Worm (Caenorhabditis elegans) whole organism, L4 larva: ENCODE data around the gene acox-1.5.

Source experiments
- F26F4.8 ChIP-seq: fragments of 200-800 bp; sonication (Bioruptor generic); conservative IDR thresholded peaks from 2 replicates; pipeline ENCODE4 v1.3.6; 2022; ENCODE audit warnings: missing genetic modification characterization, missing compliant biosample characterization
- F37D6.2 ChIP-seq: sonication (generic microtip); optimal IDR thresholded peaks from 2 replicates; lab custom pipeline; 2016; ENCODE audit warnings: mild to moderate bottlenecking, missing genetic modification characterization, missing compliant biosample characterization
- F44E2.7 ChIP-seq: fragments of 200-800 bp; sonication (Bioruptor generic); IDR thresholded peaks from 2 replicates; pipeline ENCODE4 v2.1.2; 2022; ENCODE audit warnings: missing genetic modification characterization, missing compliant biosample characterization
- Y105C5A.15 ChIP-seq: fragments of 200-800 bp; sonication (Bioruptor generic); IDR thresholded peaks from 2 replicates; pipeline ENCODE4 v1.3.6; 2022; ENCODE audit warnings: missing genetic modification characterization, missing compliant biosample characterization
- Y5F2A.4 ChIP-seq: fragments of 200-800 bp; sonication (Bioruptor generic); optimal IDR thresholded peaks from 2 replicates; lab custom pipeline; 2018; ENCODE audit warnings: mild to moderate bottlenecking, missing genetic modification characterization, missing compliant biosample characterization
- ZK546.5 ChIP-seq, 2 experiments: sonication (generic microtip); optimal IDR thresholded peaks; 2 replicates each; lab custom pipeline; 2017; ENCODE audit warnings: missing biosample characterization in 2 of 2, missing genetic modification characterization in 2 of 2
- aha-1 ChIP-seq: fragments of 150-350 bp; peaks from one replicate; lab custom pipeline; 2014; ENCODE audit warnings: missing biosample characterization, missing genetic modification characterization
- aly-2 ChIP-seq: sonication (generic microtip); optimal IDR thresholded peaks from 2 replicates; lab custom pipeline; 2018; ENCODE audit warnings: missing biosample characterization, missing genetic modification characterization
- ceh-28 ChIP-seq: fragments of 150-350 bp; optimal IDR thresholded peaks from 2 replicates; lab custom pipeline; 2014; ENCODE audit warnings: missing biosample characterization, missing genetic modification reagents, missing genetic modification characterization
- ceh-62 ChIP-seq: sonication (generic microtip); optimal IDR thresholded peaks from 2 replicates; lab custom pipeline; 2017; ENCODE audit warnings: missing biosample characterization, missing genetic modification characterization
- ces-1 ChIP-seq: fragments of 150-350 bp; sonication (generic microtip); optimal IDR thresholded peaks from 4 replicates; lab custom pipeline; 2014; ENCODE audit warnings: missing biosample characterization, missing genetic modification reagents, missing genetic modification characterization
- cey-2 ChIP-seq: sonication (generic microtip); optimal IDR thresholded peaks from 3 replicates; lab custom pipeline; 2017; ENCODE audit warnings: missing genetic modification characterization, mild to moderate bottlenecking, missing compliant biosample characterization, antibody characterized with exemption, borderline replicate concordance; ENCODE audit not compliant: insufficient read depth
- daf-16 ChIP-seq, 3 experiments: sonication (generic microtip); optimal IDR thresholded peaks; 2 replicates each; lab custom pipeline; 2016 to 2017; ENCODE audit warnings: missing genetic modification characterization in 3 of 3, missing genetic modification reagents in 3 of 3, mild to moderate bottlenecking in 2 of 3, missing compliant biosample characterization in 2 of 3, missing biosample characterization in 1 of 3, moderate library complexity in 1 of 3
- daf-8 ChIP-seq: fragments of 200-800 bp; sonication (Bioruptor generic); IDR thresholded peaks from 2 replicates; pipeline ENCODE4 v1.3.6; 2022; ENCODE audit warnings: missing genetic modification characterization, missing compliant biosample characterization
- dmd-9 ChIP-seq: fragments of 200-800 bp; sonication (Bioruptor generic); IDR thresholded peaks from 2 replicates; pipeline ENCODE4 v1.3.6; 2022; ENCODE audit warnings: missing genetic modification reagents, missing genetic modification characterization, missing compliant biosample characterization
- gei-8 ChIP-seq: fragments of 200-800 bp; sonication (Bioruptor generic); optimal IDR thresholded peaks from 2 replicates; lab custom pipeline; 2018; ENCODE audit warnings: mild to moderate bottlenecking, missing genetic modification characterization, missing compliant biosample characterization
- hmg-1.1 ChIP-seq: fragments of 200-800 bp; sonication (Bioruptor generic); IDR thresholded peaks from 2 replicates; pipeline ENCODE4 v1.3.6; 2022; ENCODE audit warnings: missing genetic modification reagents, missing genetic modification characterization, missing compliant biosample characterization
- jun-1 ChIP-seq: fragments of 150-350 bp; optimal IDR thresholded peaks from 2 replicates; lab custom pipeline; 2014; ENCODE audit warnings: missing biosample characterization, missing genetic modification reagents, missing genetic modification characterization
- lin-13 ChIP-seq: fragments of 150-350 bp; optimal IDR thresholded peaks from 2 replicates; lab custom pipeline; 2014; ENCODE audit warnings: missing biosample characterization, missing genetic modification reagents, missing genetic modification characterization
- lin-39 ChIP-seq: fragments of 150-350 bp; optimal IDR thresholded peaks from 2 replicates; lab custom pipeline; 2014; ENCODE audit warnings: missing biosample characterization, missing genetic modification reagents, missing genetic modification characterization
- mdt-29 ChIP-seq: fragments of 200-800 bp; sonication (Bioruptor generic); IDR thresholded peaks from 2 replicates; pipeline ENCODE4 v1.3.6; 2022; ENCODE audit warnings: missing genetic modification reagents, missing genetic modification characterization, missing compliant biosample characterization
- mes-2 ChIP-seq: sonication (generic microtip); optimal IDR thresholded peaks from 2 replicates; lab custom pipeline; 2016; ENCODE audit warnings: missing genotype, mild to moderate bottlenecking, missing genetic modification characterization, missing compliant biosample characterization; ENCODE audit not compliant: poor library complexity, severe bottlenecking
- mxl-2 ChIP-seq: fragments of 200-800 bp; sonication (Bioruptor generic); conservative IDR thresholded peaks from 2 replicates; pipeline ENCODE4 v1.3.6; 2022; ENCODE audit warnings: missing genetic modification reagents, missing genetic modification characterization, missing compliant biosample characterization
- mxl-3 ChIP-seq: fragments of 200-800 bp; sonication (Bioruptor generic); optimal IDR thresholded peaks from 2 replicates; lab custom pipeline; 2018; ENCODE audit warnings: mild to moderate bottlenecking, missing genetic modification characterization, missing compliant biosample characterization
- nhr-10 ChIP-seq: fragments of 150-350 bp; optimal IDR thresholded peaks from 2 replicates; lab custom pipeline; 2014; ENCODE audit warnings: missing biosample characterization, missing genetic modification characterization
- nhr-102 ChIP-seq: sonication (generic microtip); optimal IDR thresholded peaks from 2 replicates; lab custom pipeline; 2016; ENCODE audit warnings: mild to moderate bottlenecking, missing genetic modification characterization, moderate library complexity, missing compliant biosample characterization
- nhr-237 ChIP-seq: sonication (generic microtip); optimal IDR thresholded peaks from 2 replicates; lab custom pipeline; 2017; ENCODE audit warnings: missing biosample characterization, missing genetic modification characterization
- nhr-41 ChIP-seq: fragments of 200-800 bp; sonication (Bioruptor generic); IDR thresholded peaks from 2 replicates; pipeline ENCODE4 v1.3.6; 2022; ENCODE audit warnings: missing genetic modification reagents, missing genetic modification characterization, missing compliant biosample characterization
- nhr-42 ChIP-seq: fragments of 200-800 bp; sonication (Bioruptor generic); IDR thresholded peaks from 2 replicates; pipeline ENCODE4 v1.3.6; 2022; ENCODE audit warnings: missing genetic modification characterization, missing compliant biosample characterization
- sdz-12 ChIP-seq: fragments of 200-800 bp; sonication (Bioruptor generic); optimal IDR thresholded peaks from 2 replicates; lab custom pipeline; 2018; ENCODE audit warnings: mild to moderate bottlenecking, missing genetic modification characterization, missing compliant biosample characterization
- set-16 ChIP-seq: fragments of 200-800 bp; sonication (Bioruptor generic); IDR thresholded peaks from 2 replicates; pipeline ENCODE4 v1.3.6; 2022; ENCODE audit warnings: missing genetic modification reagents, missing genetic modification characterization, missing compliant biosample characterization
- snpc-1.2 ChIP-seq: fragments of 200-800 bp; sonication (Bioruptor generic); IDR thresholded peaks from 2 replicates; pipeline ENCODE4 v1.3.6; 2022; ENCODE audit warnings: missing genetic modification reagents, missing genetic modification characterization, missing compliant biosample characterization
- zag-1 ChIP-seq: fragments of 150-350 bp; optimal IDR thresholded peaks from 2 replicates; lab custom pipeline; 2014; ENCODE audit warnings: missing biosample characterization, missing genetic modification characterization
- zfp-2 ChIP-seq: sonication (generic microtip); optimal IDR thresholded peaks from 2 replicates; lab custom pipeline; 2016; ENCODE audit warnings: mild to moderate bottlenecking, missing genetic modification characterization, missing compliant biosample characterization
- zfp-3 ChIP-seq: fragments of 200-800 bp; sonication (Bioruptor generic); conservative IDR thresholded peaks from 2 replicates; pipeline ENCODE4 v1.3.6; 2022; ENCODE audit warnings: missing genetic modification reagents, missing genetic modification characterization, missing compliant biosample characterization
- zip-2 ChIP-seq: fragments of 150-350 bp; optimal IDR thresholded peaks from 2 replicates; lab custom pipeline; 2014; ENCODE audit warnings: missing biosample characterization, missing genetic modification characterization
- ztf-7 ChIP-seq: fragments of 150-350 bp; optimal IDR thresholded peaks from 2 replicates; lab custom pipeline; 2014; ENCODE audit warnings: missing biosample characterization, missing genetic modification characterization

Gene acox-1.5

DNA sequence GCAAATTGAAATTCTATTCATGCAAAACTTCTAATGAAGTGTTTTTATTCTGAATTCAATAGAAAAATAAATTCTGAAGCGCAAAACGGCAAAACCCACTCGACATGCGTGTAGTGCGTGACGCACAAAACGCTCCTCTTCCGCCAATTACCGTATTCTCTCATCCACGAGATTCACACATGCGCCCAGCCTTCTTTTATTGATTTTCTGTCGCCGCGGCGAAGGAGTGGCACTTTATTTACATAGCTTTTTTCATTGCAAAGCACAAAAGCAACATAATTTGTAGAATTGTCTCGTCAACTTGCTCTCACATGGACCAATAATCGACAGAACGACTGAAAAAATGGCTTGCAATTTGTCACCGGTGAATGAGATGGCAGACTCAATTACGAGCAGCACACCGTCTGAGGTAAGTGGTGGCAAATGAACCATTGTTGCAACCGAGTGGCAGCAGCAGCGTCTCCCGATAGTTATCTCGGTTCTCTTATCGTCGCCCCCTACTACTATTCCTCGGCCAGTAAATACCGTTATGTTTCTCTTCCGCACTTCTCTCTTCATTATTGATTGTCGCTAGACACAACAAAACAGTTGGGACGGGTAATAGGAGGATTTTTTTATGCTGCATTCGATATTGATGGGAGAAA lies 45.9 kb downstream of the acox-1.5 start, which contains the start of gene unc-16 (continued):
- TF ChIP-seq mxl-3 (GFP tag; lab: Kevin White, UChicago): peak; percentile 89
- no peak for TF ChIP-seq Y5F2A.4 (GFP tag; lab: Kevin White, UChicago)
- TF ChIP-seq lin-39 (tag; lab: Kevin White, UChicago): no peak
- peak; percentile 18; the same call in 1 of the 2 replicates for TF ChIP-seq nhr-42 (GFP tag; lab: Robert Waterston, UW)
- TF ChIP-seq ztf-7: peak; percentile 38
- TF ChIP-seq zfp-2: peak; percentile 21

DNA sequence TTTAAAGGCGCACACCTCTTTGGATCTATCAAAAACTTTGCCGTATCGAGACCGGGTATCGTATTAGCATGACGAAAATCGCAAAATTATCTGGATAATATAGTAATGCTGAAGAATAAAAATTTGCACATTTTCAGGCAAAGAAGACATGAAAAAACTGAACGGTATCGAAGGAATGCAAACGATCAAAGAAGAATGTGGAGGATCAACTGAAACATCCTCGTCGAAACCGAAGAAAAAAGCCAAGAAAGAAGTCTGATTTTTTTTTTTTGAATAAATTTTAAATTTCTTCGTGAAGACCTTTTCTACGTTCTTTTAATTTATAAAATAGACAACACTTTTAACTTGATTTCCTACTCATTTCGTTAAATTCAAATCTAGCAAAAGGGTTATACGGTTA lies 47.2 kb downstream of the acox-1.5 start, which contains the start of gene ZK1098.12:
ZK1098.12 (plus strand) TSS at position 301 of the 400 bp plus-strand sequence.
- TF ChIP-seq zfp-2: no peak
- no peak for TF ChIP-seq nhr-102 (tag; lab: Kevin White, UChicago)
- no peak for TF ChIP-seq jun-1
- TF ChIP-seq Y105C5A.15 (GFP tag; lab: Robert Waterston, UW): no peak
- no peak for TF ChIP-seq hmg-1.1 (GFP tag; lab: Robert Waterston, UW)
- no peak for TF ChIP-seq F37D6.2 (tag; lab: Kevin White, UChicago)
- TF ChIP-seq set-16 (GFP tag; lab: Robert Waterston, UW): no peak
- no peak for TF ChIP-seq lin-39 (tag; lab: Kevin White, UChicago)
- no peak for TF ChIP-seq lin-13 (GFP tag; lab: Kevin White, UChicago)
- no peak for TF ChIP-seq nhr-237 (tag; lab: Kevin White, UChicago)
- TF ChIP-seq F44E2.7 (GFP tag; lab: Robert Waterston, UW): no peak
- TF ChIP-seq aha-1 (tag; lab: Kevin White, UChicago): no peak
- TF ChIP-seq ceh-28 (tag; lab: Kevin White, UChicago): no peak
- no peak for TF ChIP-seq cey-2
- TF ChIP-seq zip-2 (tag; lab: Kevin White, UChicago): no peak
- no peak for TF ChIP-seq mdt-29
- no peak for TF ChIP-seq Y5F2A.4 (GFP tag; lab: Kevin White, UChicago)
- TF ChIP-seq gei-8 (GFP tag; lab: Kevin White, UChicago): no peak
- TF ChIP-seq dmd-9: no peak
- TF ChIP-seq, all 104 proteins: peak for 0

DNA sequence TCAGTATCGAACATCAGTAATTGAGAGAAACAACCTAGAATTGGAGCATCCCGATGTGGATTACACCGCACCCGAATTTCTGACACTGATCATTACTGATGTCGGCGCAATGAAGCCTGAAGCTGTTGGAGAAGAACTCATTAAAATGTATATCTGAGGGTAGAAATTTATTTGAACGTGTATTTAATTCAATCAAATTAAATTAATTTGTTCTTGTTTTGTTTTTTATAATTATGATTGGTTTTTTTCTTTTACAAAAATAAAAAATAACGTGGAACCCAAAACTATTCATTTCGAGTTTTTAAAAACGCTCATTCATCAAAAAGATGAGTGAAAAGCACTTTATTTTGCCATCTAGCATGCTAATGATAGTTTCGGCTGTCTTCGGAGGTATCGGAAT lies 47.9 kb downstream of the acox-1.5 start, which contains the start of gene ZK1098.9:
ZK1098.9 (plus strand) TSS at position 301 of the 400 bp plus-strand sequence.
- TF ChIP-seq ces-1 (GFP tag; lab: Kevin White, UChicago) (no peak), sdz-12 (GFP tag; lab: Kevin White, UChicago) (no peak), ceh-62 (tag; lab: Kevin White, UChicago) (no peak), ZK546.5 (tag; optimal IDR thresholded peaks at IDR 0.05; lab: Kevin White, UChicago) (no peak), zfp-3 (GFP tag; lab: Robert Waterston, UW) (no peak), mxl-2 (GFP tag; lab: Robert Waterston, UW) (no peak), mes-2 (tag; lab: Kevin White, UChicago) (no peak), daf-16 (GFP tag; optimal IDR thresholded peaks at IDR 0.05; lab: Kevin White, UChicago) (no peak), daf-16 (tag; optimal IDR thresholded peaks at IDR 0.05; lab: Kevin White, UChicago) (no peak), F26F4.8 (GFP tag; lab: Robert Waterston, UW) (no peak), aly-2 (tag; lab: Kevin White, UChicago) (no peak), daf-8 (GFP tag; lab: Robert Waterston, UW) (no peak), snpc-1.2 (GFP tag; lab: Robert Waterston, UW) (no peak), zip-2 (tag; lab: Kevin White, UChicago) (no peak), nhr-41 (GFP tag; lab: Robert Waterston, UW) (no peak), nhr-10 (tag; lab: Kevin White, UChicago) (no peak), zag-1 (tag; lab: Kevin White, UChicago) (no peak), nhr-42 (GFP tag; lab: Robert Waterston, UW) (no peak)
- TF ChIP-seq, all 104 proteins: peak for 0
